Worm (Caenorhabditis elegans) whole organism, late embryonic: ENCODE results near the gene ric-4.

Experiments
- C38D4.7 ChIP-seq: fragments of 200-800 bp; sonication (Bioruptor generic); optimal IDR thresholded peaks from 2 replicates; lab custom pipeline; 2018; ENCODE audit warnings: mild to moderate bottlenecking, missing genetic modification characterization, moderate library complexity, missing compliant biosample characterization
- ama-1 ChIP-seq: fragments of 150-350 bp; optimal IDR thresholded peaks from 2 replicates; lab custom pipeline; 2014
- ceh-18 ChIP-seq: sonication (generic microtip); optimal IDR thresholded peaks from 2 replicates; lab custom pipeline; 2016; ENCODE audit warnings: missing genetic modification characterization, missing compliant biosample characterization
- ceh-31 ChIP-seq: sonication (generic microtip); optimal IDR thresholded peaks from 2 replicates; lab custom pipeline; 2016; ENCODE audit warnings: missing genetic modification characterization, missing compliant biosample characterization
- ets-4 ChIP-seq: sonication (generic microtip); optimal IDR thresholded peaks from 2 replicates; lab custom pipeline; 2016; ENCODE audit warnings: missing genetic modification characterization, missing compliant biosample characterization
- gmeb-2 ChIP-seq: sonication (generic microtip); optimal IDR thresholded peaks from 2 replicates; lab custom pipeline; 2016; ENCODE audit warnings: missing genetic modification characterization, inconsistent platforms, missing compliant biosample characterization
- lim-6 ChIP-seq: sonication (generic microtip); optimal IDR thresholded peaks from 2 replicates; lab custom pipeline; 2016; ENCODE audit warnings: missing genetic modification characterization, missing compliant biosample characterization
- nhr-11 ChIP-seq: fragments of 150-350 bp; optimal IDR thresholded peaks from 2 replicates; lab custom pipeline; 2014; ENCODE audit warnings: missing biosample characterization, missing genetic modification characterization
- unc-3 ChIP-seq, 2 experiments: fragments of 200-800 bp in 1 of 2; sonication (Bioruptor generic) in 1 of 2; sonication (generic microtip) in 1 of 2; conservative IDR thresholded peaks in 1 of 2; optimal IDR thresholded peaks in 1 of 2; 2 replicates each; pipeline versions ENCODE4 v1.3.6 to Lab custom; 2016 to 2022; ENCODE audit warnings: missing compliant biosample characterization in 2 of 2, missing genetic modification characterization in 2 of 2, missing genetic modification reagents in 1 of 2
- unc-42 ChIP-seq: sonication (generic microtip); optimal IDR thresholded peaks from 2 replicates; lab custom pipeline; 2016; ENCODE audit warnings: missing genotype, missing genetic modification characterization, missing compliant biosample characterization

DNA sequence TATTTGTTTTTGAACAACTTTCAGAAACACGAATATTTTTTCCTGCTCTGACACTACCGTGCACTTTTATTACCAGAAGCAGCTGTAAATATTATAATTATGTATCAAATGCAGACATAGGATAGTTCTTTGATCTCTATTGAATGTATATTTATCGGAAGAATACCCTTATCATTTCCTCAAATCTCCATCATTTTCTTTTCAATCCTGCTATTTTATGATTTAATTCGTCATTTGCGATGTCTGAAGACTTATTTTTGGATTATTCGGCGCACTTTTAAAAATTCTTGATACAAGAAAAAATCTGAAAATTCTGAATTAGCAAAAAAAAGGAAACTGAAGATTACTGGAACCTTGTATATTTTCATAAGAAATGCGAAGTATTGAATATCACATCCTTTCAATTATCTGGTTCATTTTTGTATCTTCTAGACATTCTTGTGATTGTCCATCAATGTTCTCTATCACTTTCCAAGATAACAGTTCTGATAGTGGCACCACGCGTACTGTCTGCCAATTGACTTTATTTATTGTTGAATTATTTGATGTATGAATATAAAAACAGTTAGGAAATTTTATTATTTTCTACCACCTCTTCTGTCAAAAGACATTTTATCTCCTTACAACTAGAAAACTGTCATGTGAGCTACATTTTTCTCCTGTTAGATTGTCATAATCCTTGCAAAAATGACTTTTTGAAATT lies 25.9 kb downstream of the ric-4 start:
- TF ChIP-seq unc-3 (GFP tag; conservative IDR thresholded peaks at IDR 0.05; lab: Robert Waterston, UW): no peak
- TF ChIP-seq unc-3 (tag; optimal IDR thresholded peaks at IDR 0.05; lab: Kevin White, UChicago): no peak
- no peak for TF ChIP-seq lim-6 (tag; lab: Kevin White, UChicago)
- TF ChIP-seq ama-1 (lab: Kevin White, UChicago): no peak
- TF ChIP-seq unc-42 (tag; lab: Kevin White, UChicago): no peak
- no peak for TF ChIP-seq ets-4
- no peak for TF ChIP-seq ceh-31 (tag; lab: Kevin White, UChicago)
- TF ChIP-seq gmeb-2 (tag; lab: Kevin White, UChicago): no peak
- TF ChIP-seq ceh-18 (tag; lab: Kevin White, UChicago): no peak
- TF ChIP-seq nhr-11 (tag; lab: Kevin White, UChicago): no peak
- TF ChIP-seq C38D4.7 (GFP tag; lab: Kevin White, UChicago): no peak
